Fruit fly (Drosophila melanogaster): ENCODE data around the gene Ets65A.

Gene Ets65A

dm6 chr3L:6097270-6097669 lies at the start of gene Ets65A:
Gene Ets65A, plus strand, starts transcription at chr3L:6097617.
- TF ChIP-seq CG8478 (optimal IDR thresholded peaks at IDR 0.05) (no peak), CTCF (optimal IDR thresholded peaks at IDR 0.05) (no peak)

- no peak for TF ChIP-seq CG8478 (optimal IDR thresholded peaks at IDR 0.05)
These were observed 47.1 kb upstream of the Ets65A start, which contains the start of gene Jon65Aiii for dm6 chr3L:6050230-6050807. Gene Jon65Aiii, plus strand, starts transcription at chr3L:6050757.

dm6 chr3L:6052021-6052420 lies 45.4 kb upstream of the Ets65A start, which contains the start of gene Jon65Aii:
Gene Jon65Aii, plus strand, starts transcription at chr3L:6052321.
- TF ChIP-seq CTCF (optimal IDR thresholded peaks at IDR 0.05), result no peak
- no peak for TF ChIP-seq CG8478 (optimal IDR thresholded peaks at IDR 0.05)

dm6 chr3L:6054343-6054742 lies 43.1 kb upstream of the Ets65A start, which contains the start of gene Jon65Ai:
Gene Jon65Ai, minus strand, starts transcription at chr3L:6054443.
- TF ChIP-seq CG8478 (optimal IDR thresholded peaks at IDR 0.05) (no peak), CTCF (optimal IDR thresholded peaks at IDR 0.05) (no peak)

- TF ChIP-seq CG8478 (optimal IDR thresholded peaks at IDR 0.05), result no peak
- TF ChIP-seq CTCF (optimal IDR thresholded peaks at IDR 0.05), result peak; percentile 52 to 62
These were observed 42.6 kb upstream of the Ets65A start, which contains the start of gene tant for dm6 chr3L:6054803-6055202. Gene tant, plus strand, starts transcription at chr3L:6055136.

dm6 chr3L:6059062-6059708 lies 38.2 kb upstream of the Ets65A start, which contains the start of gene CG6592:
Gene CG6592, plus strand, starts transcription at chr3L:6059658.
- peak; percentile 61 to 65 for TF ChIP-seq CTCF (optimal IDR thresholded peaks at IDR 0.05)
- TF ChIP-seq CG8478 (optimal IDR thresholded peaks at IDR 0.05), result no peak

- no peak for TF ChIP-seq CTCF (optimal IDR thresholded peaks at IDR 0.05)
- no peak for TF ChIP-seq CG8478 (optimal IDR thresholded peaks at IDR 0.05)
These were observed 34.4 kb upstream of the Ets65A start, which contains the start of gene CG10472 for dm6 chr3L:6062860-6063607. Gene CG10472, minus strand, starts transcription at chr3L:6062910.

- no peak for TF ChIP-seq CG8478 (optimal IDR thresholded peaks at IDR 0.05)
- no peak for TF ChIP-seq CTCF (optimal IDR thresholded peaks at IDR 0.05)
These were observed 31.5 kb upstream of the Ets65A start, which contains the start of gene CG42269 for dm6 chr3L:6065881-6066389. Gene CG42269, plus strand, starts transcription at chr3L:6066296.

dm6 chr3L:6068178-6068577 lies 29.2 kb upstream of the Ets65A start:
- TF ChIP-seq CTCF (optimal IDR thresholded peaks at IDR 0.05) (no peak), CG8478 (optimal IDR thresholded peaks at IDR 0.05) (no peak)

- TF ChIP-seq CTCF (optimal IDR thresholded peaks at IDR 0.05) (no peak), CG8478 (optimal IDR thresholded peaks at IDR 0.05) (no peak)
These were observed 27.3 kb upstream of the Ets65A start for dm6 chr3L:6070119-6070518.

dm6 chr3L:6071454-6072189 lies 25.8 kb upstream of the Ets65A start, which contains the start of gene CG6602:
Gene CG6602, plus strand, starts transcription at chr3L:6072139.
- TF ChIP-seq CG8478 (optimal IDR thresholded peaks at IDR 0.05) (no peak), CTCF (optimal IDR thresholded peaks at IDR 0.05) (peak in 1 of 2 experiments; percentile 54)

dm6 chr3L:6074975-6075692 lies 22.3 kb upstream of the Ets65A start, which contains the start of the genes CG13295 and CG6610:
Gene CG13295, minus strand, starts transcription at chr3L:6075245.
Gene CG6610, plus strand, starts transcription at chr3L:6075536.
- TF ChIP-seq CTCF (optimal IDR thresholded peaks at IDR 0.05) (no peak), CG8478 (optimal IDR thresholded peaks at IDR 0.05) (no peak)

dm6 chr3L:6076429-6076828 lies 21.0 kb upstream of the Ets65A start, which contains the start of gene ssp6:
Gene ssp6, plus strand, starts transcription at chr3L:6076722.
- no peak for TF ChIP-seq CTCF (optimal IDR thresholded peaks at IDR 0.05)
- TF ChIP-seq CG8478 (optimal IDR thresholded peaks at IDR 0.05), result no peak

- peak; percentile 92 to 97 for TF ChIP-seq CTCF (optimal IDR thresholded peaks at IDR 0.05)
- no peak for TF ChIP-seq CG8478 (optimal IDR thresholded peaks at IDR 0.05)
These were observed 14.9 kb upstream of the Ets65A start, which contains the start of gene CG13293 for dm6 chr3L:6082561-6082960. Gene CG13293, plus strand, starts transcription at chr3L:6082883.

All from S2 (cell line).